Fruit fly (Drosophila melanogaster) whole organism, adult: ENCODE measurements around the gene CG5592.

Source experiments
- CG11617 ChIP-seq: fragments of 200-800 bp; sonication (Bioruptor generic); optimal IDR thresholded peaks from 2 replicates; lab custom pipeline; 2017; ENCODE audit warnings: mild to moderate bottlenecking, missing biosample characterization, missing genetic modification reagents, missing genetic modification characterization
- CG12768 ChIP-seq: fragments of 200-800 bp; sonication (Bioruptor generic); optimal IDR thresholded peaks from 2 replicates; lab custom pipeline; 2017; ENCODE audit warnings: missing biosample characterization, missing genetic modification characterization, mild to moderate bottlenecking, moderate library complexity, missing genetic modification reagents
- CG14711 ChIP-seq: fragments of 200-800 bp; sonication (Bioruptor generic); optimal IDR thresholded peaks from 2 replicates; lab custom pipeline; 2018; ENCODE audit warnings: missing biosample characterization, mild to moderate bottlenecking, missing genetic modification characterization, moderate library complexity
- CG1620 ChIP-seq: fragments of 200-800 bp; sonication (Bioruptor generic); optimal IDR thresholded peaks from 2 replicates; lab custom pipeline; 2016; ENCODE audit warnings: missing biosample characterization, missing genetic modification characterization
- CG33017 ChIP-seq: fragments of 200-800 bp; sonication (Bioruptor generic); optimal IDR thresholded peaks from 2 replicates; lab custom pipeline; 2018; ENCODE audit warnings: missing biosample characterization, mild to moderate bottlenecking, missing genetic modification characterization, moderate library complexity
- CG5204 ChIP-seq: fragments of 200-800 bp; sonication (Bioruptor generic); optimal IDR thresholded peaks from 2 replicates; lab custom pipeline; 2016; ENCODE audit warnings: missing biosample characterization, missing genetic modification characterization
- CG7045 ChIP-seq: fragments of 200-800 bp; sonication (Bioruptor generic); optimal IDR thresholded peaks from 2 replicates; lab custom pipeline; 2017; ENCODE audit warnings: missing biosample characterization, mild to moderate bottlenecking, missing genetic modification characterization
- CG7101 ChIP-seq: fragments of 200-800 bp; sonication (Bioruptor generic); optimal IDR thresholded peaks from 2 replicates; lab custom pipeline; 2018; ENCODE audit warnings: missing biosample characterization, mild to moderate bottlenecking, missing genetic modification characterization, moderate library complexity
- Clk ChIP-seq: fragments of 200-800 bp; sonication (Bioruptor generic); optimal IDR thresholded peaks from 2 replicates; lab custom pipeline; 2017; ENCODE audit warnings: missing biosample characterization, missing genetic modification characterization
- Crg-1 ChIP-seq: fragments of 200-800 bp; sonication (Bioruptor generic); optimal IDR thresholded peaks from 2 replicates; lab custom pipeline; 2016; ENCODE audit warnings: missing biosample characterization, missing genetic modification characterization
- Hr96 ChIP-seq: fragments of 200-800 bp; sonication (Bioruptor generic); optimal IDR thresholded peaks from 2 replicates; lab custom pipeline; 2016; ENCODE audit warnings: missing biosample characterization, missing genetic modification characterization
- Mnt ChIP-seq: fragments of 200-800 bp; sonication (Bioruptor generic); optimal IDR thresholded peaks from 2 replicates; lab custom pipeline; 2016; ENCODE audit warnings: missing biosample characterization, mild to moderate bottlenecking, missing genetic modification characterization
- bab1 ChIP-seq: fragments of 200-800 bp; sonication (Bioruptor generic); optimal IDR thresholded peaks from 3 replicates; lab custom pipeline; 2019; ENCODE audit warnings: missing biosample characterization, mild to moderate bottlenecking, missing genetic modification characterization, moderate library complexity
- cic ChIP-seq: fragments of 200-800 bp; sonication (Bioruptor generic); optimal IDR thresholded peaks from 2 replicates; lab custom pipeline; 2017; ENCODE audit warnings: missing biosample characterization, mild to moderate bottlenecking, missing genetic modification characterization, moderate library complexity
- cnc ChIP-seq, 2 experiments: fragments of >200 bp; optimal IDR thresholded peaks; 2 replicates each; lab custom pipeline; 2017
- kay ChIP-seq: fragments of 200-800 bp; sonication (Bioruptor generic); peaks from one replicate; lab custom pipeline; 2016; ENCODE audit warnings: missing biosample characterization, missing genetic modification characterization, borderline replicate concordance
- ovo ChIP-seq: fragments of 200-800 bp; sonication (Bioruptor generic); optimal IDR thresholded peaks from 2 replicates; lab custom pipeline; 2016; ENCODE audit warnings: missing biosample characterization, missing genetic modification characterization
- pad ChIP-seq: fragments of 200-800 bp; sonication (Bioruptor generic); optimal IDR thresholded peaks from 3 replicates; lab custom pipeline; 2017; ENCODE audit warnings: missing biosample characterization, missing genetic modification characterization, mild to moderate bottlenecking, moderate library complexity, missing genetic modification reagents
- tj ChIP-seq: fragments of 200-800 bp; sonication (Bioruptor generic); optimal IDR thresholded peaks from 3 replicates; lab custom pipeline; 2017; ENCODE audit warnings: missing biosample characterization, mild to moderate bottlenecking, missing genetic modification characterization, moderate library complexity
- toe ChIP-seq: fragments of 200-800 bp; sonication (Bioruptor generic); optimal IDR thresholded peaks from 2 replicates; lab custom pipeline; 2016; ENCODE audit warnings: missing biosample characterization, missing genetic modification characterization

Gene CG5592

dm6 chr3L:5873011-5873410 lies 24.4 kb upstream of the CG5592 start, which contains the start of gene CG18586:
Gene CG18586 (plus strand): TSS chr3L:5873311.
- TF ChIP-seq pad (no peak), CG1620 (GFP tag; lab: Kevin White, UChicago) (no peak), CG7045 (GFP tag; lab: Kevin White, UChicago) (no peak), toe (GFP tag; lab: Kevin White, UChicago) (no peak), Hr96 (GFP tag; lab: Kevin White, UChicago) (no peak), bab1 (GFP tag; lab: Kevin White, UChicago) (no peak), CG5204 (GFP tag; lab: Kevin White, UChicago) (no peak), cnc (optimal IDR thresholded peaks at IDR 0.05; lab: Kevin White, UChicago) (no peak), ovo (GFP tag; lab: Kevin White, UChicago) (no peak), cic (no peak), Mnt (no peak), CG11617 (GFP tag; lab: Kevin White, UChicago) (no peak), Clk (GFP tag; lab: Kevin White, UChicago) (no peak), CG7101 (tag; lab: Kevin White, UChicago) (no peak), CG14711 (tag; lab: Kevin White, UChicago) (no peak), Crg-1 (GFP tag; lab: Kevin White, UChicago) (no peak), CG33017 (no peak)

- TF ChIP-seq bab1 (GFP tag; lab: Kevin White, UChicago) = no peak
- no peak for TF ChIP-seq CG11617 (GFP tag; lab: Kevin White, UChicago)
- TF ChIP-seq cnc (optimal IDR thresholded peaks at IDR 0.05; lab: Kevin White, UChicago) = no peak
- no peak for TF ChIP-seq Crg-1 (GFP tag; lab: Kevin White, UChicago)
- TF ChIP-seq tj (GFP tag; lab: Kevin White, UChicago) = no peak
- no peak for TF ChIP-seq CG7045 (GFP tag; lab: Kevin White, UChicago)
- TF ChIP-seq pad = no peak
- TF ChIP-seq toe (GFP tag; lab: Kevin White, UChicago) = no peak
- no peak for TF ChIP-seq CG7101 (tag; lab: Kevin White, UChicago)
- TF ChIP-seq CG33017 = no peak
- TF ChIP-seq Hr96 (GFP tag; lab: Kevin White, UChicago) = no peak
- TF ChIP-seq CG1620 (GFP tag; lab: Kevin White, UChicago) = no peak
- TF ChIP-seq CG14711 (tag; lab: Kevin White, UChicago) = no peak
Observed at dm6 chr3L:5878734-5879291, 18.6 kb upstream of the CG5592 start.

- TF ChIP-seq Mnt = no peak
- no peak for TF ChIP-seq CG11617 (GFP tag; lab: Kevin White, UChicago)
- TF ChIP-seq CG12768 (GFP tag; lab: Kevin White, UChicago) = no peak
- no peak for TF ChIP-seq cnc (optimal IDR thresholded peaks at IDR 0.05; lab: Kevin White, UChicago)
- no peak for TF ChIP-seq CG14711 (tag; lab: Kevin White, UChicago)
- no peak for TF ChIP-seq Crg-1 (GFP tag; lab: Kevin White, UChicago)
- TF ChIP-seq CG7101 (tag; lab: Kevin White, UChicago) = no peak
- TF ChIP-seq CG5204 (GFP tag; lab: Kevin White, UChicago) = no peak
- TF ChIP-seq toe (GFP tag; lab: Kevin White, UChicago) = no peak
- no peak for TF ChIP-seq kay (GFP tag; lab: Kevin White, UChicago)
- no peak for TF ChIP-seq bab1 (GFP tag; lab: Kevin White, UChicago)
- TF ChIP-seq ovo (GFP tag; lab: Kevin White, UChicago) = no peak
- TF ChIP-seq cic = no peak
- no peak for TF ChIP-seq CG7045 (GFP tag; lab: Kevin White, UChicago)
Observed at dm6 chr3L:5881310-5882208, 15.9 kb upstream of the CG5592 start.

dm6 chr3L:5882209-5882403 lies 15.3 kb upstream of the CG5592 start, which contains the start of gene CG13287:
Gene CG13287 (plus strand): TSS chr3L:5882304.
- TF ChIP-seq cic = no peak
- no peak for TF ChIP-seq Clk (GFP tag; lab: Kevin White, UChicago)
- no peak for TF ChIP-seq CG7045 (GFP tag; lab: Kevin White, UChicago)
- no peak for TF ChIP-seq ovo (GFP tag; lab: Kevin White, UChicago)
- no peak for TF ChIP-seq kay (GFP tag; lab: Kevin White, UChicago)
- TF ChIP-seq tj (GFP tag; lab: Kevin White, UChicago) = no peak
- no peak for TF ChIP-seq cnc (optimal IDR thresholded peaks at IDR 0.05; lab: Kevin White, UChicago)
- TF ChIP-seq toe (GFP tag; lab: Kevin White, UChicago) = no peak
- TF ChIP-seq CG7101 (tag; lab: Kevin White, UChicago) = no peak
- no peak for TF ChIP-seq bab1 (GFP tag; lab: Kevin White, UChicago)

dm6 chr3L:5884735-5885134 lies 12.7 kb upstream of the CG5592 start:
- no peak for TF ChIP-seq Clk (GFP tag; lab: Kevin White, UChicago)
- no peak for TF ChIP-seq pad
- TF ChIP-seq kay (GFP tag; lab: Kevin White, UChicago) = no peak
- no peak for TF ChIP-seq Mnt
- no peak for TF ChIP-seq CG11617 (GFP tag; lab: Kevin White, UChicago)
- no peak for TF ChIP-seq CG14711 (tag; lab: Kevin White, UChicago)
- no peak for TF ChIP-seq Hr96 (GFP tag; lab: Kevin White, UChicago)
- no peak for TF ChIP-seq CG12768 (GFP tag; lab: Kevin White, UChicago)
- no peak for TF ChIP-seq toe (GFP tag; lab: Kevin White, UChicago)
- TF ChIP-seq cnc (optimal IDR thresholded peaks at IDR 0.05; lab: Kevin White, UChicago) = no peak
- TF ChIP-seq tj (GFP tag; lab: Kevin White, UChicago) = no peak
- no peak for TF ChIP-seq bab1 (GFP tag; lab: Kevin White, UChicago)
- no peak for TF ChIP-seq cic
- no peak for TF ChIP-seq CG1620 (GFP tag; lab: Kevin White, UChicago)
